Worm (Caenorhabditis elegans) whole organism, late embryonic: ENCODE results near the gene col-36.

Experiments used
- C38D4.7 ChIP-seq: fragments of 200-800 bp; sonication (Bioruptor generic); optimal IDR thresholded peaks from 2 replicates; lab custom pipeline; 2018; ENCODE audit warnings: mild to moderate bottlenecking, missing genetic modification characterization, moderate library complexity, missing compliant biosample characterization
- F13H6.1 ChIP-seq: sonication (generic microtip); optimal IDR thresholded peaks from 2 replicates; lab custom pipeline; 2016; ENCODE audit warnings: missing genetic modification characterization, missing compliant biosample characterization
- K02D7.2 ChIP-seq: sonication (generic microtip); optimal IDR thresholded peaks from 2 replicates; lab custom pipeline; 2017; ENCODE audit warnings: mild to moderate bottlenecking, missing genetic modification characterization, missing compliant biosample characterization
- K09A11.1 ChIP-seq: sonication (generic microtip); optimal IDR thresholded peaks from 2 replicates; lab custom pipeline; 2017; ENCODE audit warnings: antibody characterized with exemption, mild to moderate bottlenecking, missing genetic modification characterization, missing compliant biosample characterization; ENCODE audit not compliant: insufficient read depth
- T23F11.4 ChIP-seq: fragments of 200-800 bp; sonication (Bioruptor generic); optimal IDR thresholded peaks from 2 replicates; lab custom pipeline; 2018; ENCODE audit warnings: mild to moderate bottlenecking, missing genetic modification characterization, missing compliant biosample characterization
- ama-1 ChIP-seq: fragments of 150-350 bp; optimal IDR thresholded peaks from 2 replicates; lab custom pipeline; 2014
- ceh-18 ChIP-seq: sonication (generic microtip); optimal IDR thresholded peaks from 2 replicates; lab custom pipeline; 2016; ENCODE audit warnings: missing genetic modification characterization, missing compliant biosample characterization
- ceh-19 ChIP-seq: fragments of 200-800 bp; sonication (Bioruptor generic); optimal IDR thresholded peaks from 2 replicates; lab custom pipeline; 2018; ENCODE audit warnings: mild to moderate bottlenecking, missing genetic modification characterization, missing compliant biosample characterization
- ceh-34 ChIP-seq: sonication (generic microtip); optimal IDR thresholded peaks from 2 replicates; lab custom pipeline; 2016; ENCODE audit warnings: mild to moderate bottlenecking, missing genetic modification characterization, missing compliant biosample characterization
- ceh-48 ChIP-seq: sonication (generic microtip); optimal IDR thresholded peaks from 2 replicates; lab custom pipeline; 2016; ENCODE audit warnings: missing genetic modification characterization, inconsistent platforms, missing compliant biosample characterization
- ceh-6 ChIP-seq: fragments of 200-800 bp; sonication (Bioruptor generic); optimal IDR thresholded peaks from 2 replicates; lab custom pipeline; 2018; ENCODE audit warnings: mild to moderate bottlenecking, missing genetic modification characterization, missing compliant biosample characterization
- che-1 ChIP-seq: sonication (generic microtip); optimal IDR thresholded peaks from 2 replicates; lab custom pipeline; 2016; ENCODE audit warnings: mild to moderate bottlenecking, missing genetic modification characterization, missing compliant biosample characterization
- dmd-4 ChIP-seq: sonication (generic microtip); optimal IDR thresholded peaks from 2 replicates; lab custom pipeline; 2016; ENCODE audit warnings: borderline replicate concordance, missing genetic modification characterization, missing compliant biosample characterization
- dve-1 ChIP-seq: sonication (generic microtip); optimal IDR thresholded peaks from 2 replicates; lab custom pipeline; 2017; ENCODE audit warnings: antibody characterized with exemption, mild to moderate bottlenecking, missing genetic modification characterization, missing compliant biosample characterization
- elt-2 ChIP-seq: sonication (generic microtip); optimal IDR thresholded peaks from 2 replicates; lab custom pipeline; 2016; ENCODE audit warnings: missing genetic modification reagents, missing genetic modification characterization, missing compliant biosample characterization
- elt-4 ChIP-seq: sonication (generic microtip); optimal IDR thresholded peaks from 2 replicates; lab custom pipeline; 2016; ENCODE audit warnings: missing genetic modification characterization, missing compliant biosample characterization
- ets-4 ChIP-seq: sonication (generic microtip); optimal IDR thresholded peaks from 2 replicates; lab custom pipeline; 2016; ENCODE audit warnings: missing genetic modification characterization, missing compliant biosample characterization
- eyg-1 ChIP-seq: sonication (generic microtip); optimal IDR thresholded peaks from 2 replicates; lab custom pipeline; 2016; ENCODE audit warnings: missing genotype, missing genetic modification characterization, missing compliant biosample characterization
- fkh-10 ChIP-seq: fragments of 150-350 bp; optimal IDR thresholded peaks from 2 replicates; lab custom pipeline; 2014; ENCODE audit warnings: missing biosample characterization, missing genetic modification reagents, missing genetic modification characterization
- hlh-13 ChIP-seq: fragments of 200-800 bp; sonication (Bioruptor generic); optimal IDR thresholded peaks from 2 replicates; lab custom pipeline; 2018; ENCODE audit warnings: mild to moderate bottlenecking, missing genetic modification characterization, missing compliant biosample characterization
- hlh-15 ChIP-seq: sonication (generic microtip); optimal IDR thresholded peaks from 2 replicates; lab custom pipeline; 2016; ENCODE audit warnings: missing genetic modification characterization, missing compliant biosample characterization
- hlh-6 ChIP-seq: sonication (generic microtip); optimal IDR thresholded peaks from 2 replicates; lab custom pipeline; 2016; ENCODE audit warnings: missing genotype, missing genetic modification characterization, missing compliant biosample characterization
- lin-11 ChIP-seq: fragments of 200-800 bp; sonication (Bioruptor generic); optimal IDR thresholded peaks from 2 replicates; lab custom pipeline; 2018; ENCODE audit warnings: mild to moderate bottlenecking, missing genetic modification characterization, missing compliant biosample characterization
- nhr-11 ChIP-seq: fragments of 150-350 bp; optimal IDR thresholded peaks from 2 replicates; lab custom pipeline; 2014; ENCODE audit warnings: missing biosample characterization, missing genetic modification characterization
- nhr-232 ChIP-seq: sonication (generic microtip); optimal IDR thresholded peaks from 2 replicates; lab custom pipeline; 2016; ENCODE audit warnings: missing genetic modification characterization, missing compliant biosample characterization
- npax-4 ChIP-seq: sonication (generic microtip); optimal IDR thresholded peaks from 2 replicates; lab custom pipeline; 2016; ENCODE audit warnings: missing genetic modification characterization, missing compliant biosample characterization
- pqm-1 ChIP-seq: sonication (generic microtip); optimal IDR thresholded peaks from 2 replicates; lab custom pipeline; 2016; ENCODE audit warnings: missing genetic modification characterization, missing compliant biosample characterization
- ref-2 ChIP-seq: sonication (generic microtip); optimal IDR thresholded peaks from 2 replicates; lab custom pipeline; 2016; ENCODE audit warnings: missing genetic modification characterization, missing compliant biosample characterization
- rnt-1 ChIP-seq: sonication (generic microtip); optimal IDR thresholded peaks from 2 replicates; lab custom pipeline; 2016; ENCODE audit warnings: missing genetic modification characterization, missing compliant biosample characterization
- sdc-2 ChIP-seq: sonication (generic microtip); optimal IDR thresholded peaks from 2 replicates; lab custom pipeline; 2016; ENCODE audit warnings: missing genotype, missing genetic modification characterization, missing compliant biosample characterization
- sox-4 ChIP-seq: sonication (generic microtip); optimal IDR thresholded peaks from 2 replicates; lab custom pipeline; 2017; ENCODE audit warnings: mild to moderate bottlenecking, missing genetic modification characterization, inconsistent platforms, missing compliant biosample characterization
- tbx-2 ChIP-seq: sonication (generic microtip); optimal IDR thresholded peaks from 2 replicates; lab custom pipeline; 2016; ENCODE audit warnings: missing genetic modification characterization, missing compliant biosample characterization
- tbx-7 ChIP-seq: sonication (generic microtip); optimal IDR thresholded peaks from 2 replicates; lab custom pipeline; 2016; ENCODE audit warnings: missing genotype, missing genetic modification characterization, missing compliant biosample characterization
- ttx-3 ChIP-seq: sonication (generic microtip); optimal IDR thresholded peaks from 2 replicates; lab custom pipeline; 2016; ENCODE audit warnings: missing genetic modification reagents, missing genetic modification characterization, missing compliant biosample characterization
- unc-3 ChIP-seq, 2 experiments: fragments of 200-800 bp in 1 of 2; sonication (Bioruptor generic) in 1 of 2; sonication (generic microtip) in 1 of 2; conservative IDR thresholded peaks in 1 of 2; optimal IDR thresholded peaks in 1 of 2; 2 replicates each; pipeline versions ENCODE4 v1.3.6 to Lab custom; 2016 to 2022; ENCODE audit warnings: missing compliant biosample characterization in 2 of 2, missing genetic modification characterization in 2 of 2, missing genetic modification reagents in 1 of 2
- unc-86 ChIP-seq: sonication (generic microtip); optimal IDR thresholded peaks from 2 replicates; lab custom pipeline; 2016; ENCODE audit warnings: missing genetic modification characterization, missing compliant biosample characterization
- zip-5 ChIP-seq: sonication (generic microtip); optimal IDR thresholded peaks from 2 replicates; lab custom pipeline; 2016; ENCODE audit warnings: missing genetic modification characterization, missing compliant biosample characterization
- ztf-16 ChIP-seq: sonication (generic microtip); optimal IDR thresholded peaks from 2 replicates; lab custom pipeline; 2017; ENCODE audit warnings: missing genetic modification characterization, missing compliant biosample characterization

Gene col-36

DNA sequence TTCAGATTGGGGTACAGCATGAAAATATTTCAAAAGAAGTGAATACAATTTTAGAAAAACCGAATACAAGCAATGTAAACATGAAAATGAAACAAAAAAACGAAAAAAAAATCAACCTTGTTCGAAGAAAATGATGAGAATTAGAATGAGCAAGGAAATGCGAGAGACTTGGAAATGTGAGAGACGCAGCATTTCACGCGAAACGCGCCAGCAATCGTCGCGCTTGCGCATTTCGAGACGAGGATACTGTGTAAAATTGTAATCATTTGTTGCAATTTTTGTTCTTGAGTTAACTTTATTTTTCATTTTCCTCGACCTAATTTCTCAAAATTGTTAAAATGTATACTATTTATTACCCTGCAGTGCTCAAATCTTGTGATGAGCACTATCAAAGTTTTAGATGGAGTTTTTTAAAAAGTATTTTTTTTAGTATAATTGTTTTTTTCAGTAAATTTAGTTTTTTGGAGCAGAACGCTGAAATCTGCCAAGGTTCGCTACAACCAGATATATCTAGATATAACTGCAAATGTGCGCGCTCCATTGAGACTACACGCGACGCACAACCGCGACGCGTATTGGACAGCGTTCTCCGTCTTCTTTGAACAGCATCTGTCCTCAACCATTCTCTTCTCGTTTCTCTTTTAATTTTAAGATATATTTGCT, 16.5 kb downstream of the col-36 start, which contains the start of gene fust-1 (continued):
- TF ChIP-seq tbx-7 (peak; percentile 22), hlh-13 (no peak), elt-2 (tag; lab: Kevin White, UChicago) (peak; percentile 80), K09A11.1 (peak; percentile 51), ceh-34 (tag; lab: Kevin White, UChicago) (peak; percentile 76), nhr-232 (tag; lab: Kevin White, UChicago) (peak; percentile 20), K02D7.2 (tag; lab: Kevin White, UChicago) (peak; percentile 37), zip-5 (tag; lab: Kevin White, UChicago) (peak; percentile 23), dve-1 (tag; lab: Kevin White, UChicago) (peak; percentile 80), ceh-18 (tag; lab: Kevin White, UChicago) (peak; percentile 78), fkh-10 (GFP tag; lab: Kevin White, UChicago) (no peak), ceh-48 (tag; lab: Kevin White, UChicago) (peak; percentile 32), ztf-16 (tag; lab: Kevin White, UChicago) (peak; percentile 49), tbx-2 (peak; percentile 78), lin-11 (tag; lab: Kevin White, UChicago) (peak; percentile 30), T23F11.4 (GFP tag; lab: Kevin White, UChicago) (peak; percentile 55), dmd-4 (tag; lab: Kevin White, UChicago) (no peak), ref-2 (tag; lab: Kevin White, UChicago) (peak; percentile 73), ets-4 (tag; lab: Kevin White, UChicago) (peak; percentile 64), che-1 (peak; percentile 21), pqm-1 (tag; lab: Kevin White, UChicago) (no peak), F13H6.1 (tag; lab: Kevin White, UChicago) (peak; percentile 6), ama-1 (no peak), npax-4 (peak; percentile 10), nhr-11 (tag; lab: Kevin White, UChicago) (no peak), eyg-1 (no peak), sox-4 (tag; lab: Kevin White, UChicago) (peak; percentile 58), ttx-3 (tag; lab: Kevin White, UChicago) (peak; percentile 72), elt-4 (tag; lab: Kevin White, UChicago) (no peak), C38D4.7 (GFP tag; lab: Kevin White, UChicago) (peak; percentile 20), sdc-2 (tag; lab: Kevin White, UChicago) (peak; percentile 30)

ce11 chrII:7148099-7148498, 20.5 kb downstream of the col-36 start, which contains the start of gene T07F8.1:
TSS of gene T07F8.1 (plus strand) at chrII:7148399.
- no peak for TF ChIP-seq unc-86 (tag; lab: Kevin White, UChicago)
- no peak for TF ChIP-seq ref-2 (tag; lab: Kevin White, UChicago)
- no peak for TF ChIP-seq eyg-1

ce11 chrII:7147550-7147949, 21.1 kb downstream of the col-36 start:
- no peak for TF ChIP-seq ceh-6 (GFP tag; lab: Kevin White, UChicago)
- TF ChIP-seq hlh-15, result no peak
- TF ChIP-seq tbx-2, result no peak
- TF ChIP-seq nhr-232 (tag; lab: Kevin White, UChicago), result no peak
- no peak for TF ChIP-seq sox-4 (tag; lab: Kevin White, UChicago)
- no peak for TF ChIP-seq rnt-1
- no peak for TF ChIP-seq unc-3 (GFP tag; conservative IDR thresholded peaks at IDR 0.05; lab: Robert Waterston, UW)
- no peak for TF ChIP-seq unc-3 (tag; optimal IDR thresholded peaks at IDR 0.05; lab: Kevin White, UChicago)
- no peak for TF ChIP-seq hlh-6
- no peak for TF ChIP-seq ama-1
- no peak for TF ChIP-seq ceh-19
- no peak for TF ChIP-seq elt-2 (tag; lab: Kevin White, UChicago)
- TF ChIP-seq, all 69 proteins: peak for 0
